Fruit fly (Drosophila melanogaster) whole organism, prepupa: Measurements from ENCODE around the gene Hr4.
A peak's percentile ranks its signal among the peaks of the same experiment; 100 is the strongest.

Experiments
- Blimp-1 ChIP-seq: fragments of 200-800 bp; sonication (Bioruptor generic); optimal IDR thresholded peaks from 3 replicates; lab custom pipeline; 2017; ENCODE audit warnings: missing biosample characterization, missing genetic modification characterization, mild to moderate bottlenecking, moderate library complexity, missing genetic modification reagents
- CG10631 ChIP-seq: fragments of 200-800 bp; sonication (Bioruptor generic); optimal IDR thresholded peaks from 2 replicates; lab custom pipeline; 2016; ENCODE audit warnings: missing biosample characterization, missing genetic modification characterization
- CG10669 ChIP-seq: fragments of 200-800 bp; sonication (Bioruptor generic); optimal IDR thresholded peaks from 3 replicates; lab custom pipeline; 2018; ENCODE audit warnings: missing biosample characterization, mild to moderate bottlenecking, missing genetic modification characterization, moderate library complexity
- CG11294 ChIP-seq: fragments of 200-800 bp; sonication (Bioruptor generic); IDR thresholded peaks from 2 replicates; pipeline ENCODE4 v1.3.6; 2022; ENCODE audit warnings: missing biosample characterization, missing genetic modification characterization
- CG11762 ChIP-seq: fragments of 200-800 bp; sonication (Bioruptor generic); optimal IDR thresholded peaks from 3 replicates; lab custom pipeline; 2016; ENCODE audit warnings: missing biosample characterization, missing genetic modification characterization; ENCODE audit not compliant: insufficient read depth
- CG11902 ChIP-seq: fragments of 200-800 bp; sonication (Bioruptor generic); optimal IDR thresholded peaks from 3 replicates; lab custom pipeline; 2016; ENCODE audit warnings: missing biosample characterization, missing genetic modification characterization
- CG1621 ChIP-seq: fragments of 200-800 bp; sonication (Bioruptor generic); optimal IDR thresholded peaks from 3 replicates; lab custom pipeline; 2018; ENCODE audit warnings: missing biosample characterization, mild to moderate bottlenecking, missing genetic modification characterization
- CG16779 ChIP-seq: fragments of 200-800 bp; sonication (Bioruptor generic); optimal IDR thresholded peaks from 3 replicates; lab custom pipeline; 2017; ENCODE audit warnings: missing biosample characterization, mild to moderate bottlenecking, missing genetic modification characterization
- CG3032 ChIP-seq: fragments of 200-800 bp; optimal IDR thresholded peaks from 2 replicates; lab custom pipeline; 2019; ENCODE audit warnings: missing biosample characterization, mild to moderate bottlenecking, missing genetic modification characterization, moderate library complexity
- CG31627 ChIP-seq: fragments of 200-800 bp; sonication (Bioruptor generic); optimal IDR thresholded peaks from 3 replicates; lab custom pipeline; 2016; ENCODE audit warnings: missing biosample characterization, missing genetic modification characterization
- CG32006 ChIP-seq: fragments of 200-800 bp; sonication (Bioruptor generic); optimal IDR thresholded peaks from 3 replicates; lab custom pipeline; 2017; ENCODE audit warnings: missing biosample characterization, mild to moderate bottlenecking, missing genetic modification characterization
- CG3919 ChIP-seq: fragments of 200-800 bp; sonication (Bioruptor generic); optimal IDR thresholded peaks from 3 replicates; lab custom pipeline; 2016; ENCODE audit warnings: missing biosample characterization, missing genetic modification characterization
- CG4318 ChIP-seq: fragments of 200-800 bp; sonication (Bioruptor generic); optimal IDR thresholded peaks from 3 replicates; lab custom pipeline; 2017; ENCODE audit warnings: missing biosample characterization, mild to moderate bottlenecking, missing genetic modification characterization
- CG6163 ChIP-seq: fragments of 200-800 bp; sonication (Bioruptor generic); IDR thresholded peaks from 3 replicates; pipeline ENCODE4 v1.3.6; 2022; ENCODE audit warnings: missing biosample characterization, missing genetic modification characterization
- CG6276 ChIP-seq: fragments of 200-800 bp; sonication (Bioruptor generic); optimal IDR thresholded peaks from 2 replicates; lab custom pipeline; 2017; ENCODE audit warnings: missing biosample characterization, mild to moderate bottlenecking, missing genetic modification characterization
- CG6808 ChIP-seq: fragments of 200-800 bp; sonication (Bioruptor generic); optimal IDR thresholded peaks from 3 replicates; lab custom pipeline; 2017; ENCODE audit warnings: missing biosample characterization, missing genetic modification characterization, mild to moderate bottlenecking, moderate library complexity, missing genetic modification reagents
- CG6854 ChIP-seq: fragments of 200-800 bp; sonication (Bioruptor generic); optimal IDR thresholded peaks from 2 replicates; lab custom pipeline; 2017; ENCODE audit warnings: missing biosample characterization, mild to moderate bottlenecking, missing genetic modification characterization
- CG7368 ChIP-seq: fragments of 200-800 bp; sonication (Bioruptor generic); optimal IDR thresholded peaks from 3 replicates; lab custom pipeline; 2016; ENCODE audit warnings: missing biosample characterization, missing genetic modification characterization
- Eip75B ChIP-seq: fragments of 200-800 bp; sonication (Bioruptor generic); optimal IDR thresholded peaks from 3 replicates; lab custom pipeline; 2016; ENCODE audit warnings: missing biosample characterization, missing genetic modification characterization
- Eip93F ChIP-seq: fragments of 200-800 bp; sonication (Bioruptor generic); optimal IDR thresholded peaks from 2 replicates; lab custom pipeline; 2016; ENCODE audit warnings: missing biosample characterization, mild to moderate bottlenecking, missing genetic modification characterization
- Ets21C ChIP-seq: fragments of 200-800 bp; sonication (Bioruptor generic); optimal IDR thresholded peaks from 3 replicates; lab custom pipeline; 2016; ENCODE audit warnings: missing biosample characterization, missing genetic modification characterization
- Gug ChIP-seq: fragments of 200-800 bp; sonication (Bioruptor generic); IDR thresholded peaks from 2 replicates; pipeline ENCODE4 v1.3.6; 2022; ENCODE audit warnings: missing biosample characterization, missing genetic modification characterization
- Hr38 ChIP-seq: sonication (Bioruptor generic); optimal IDR thresholded peaks from 2 replicates; lab custom pipeline; 2016; ENCODE audit warnings: missing biosample characterization, missing genetic modification characterization
- Hr39 ChIP-seq: fragments of 200-800 bp; sonication (Bioruptor generic); optimal IDR thresholded peaks from 2 replicates; lab custom pipeline; 2016; ENCODE audit warnings: missing biosample characterization, missing genetic modification characterization
- Hr4 ChIP-seq: fragments of 200-800 bp; sonication (Bioruptor generic); optimal IDR thresholded peaks from 3 replicates; lab custom pipeline; 2016; ENCODE audit warnings: missing biosample characterization, missing genetic modification characterization
- Lpt ChIP-seq: fragments of 200-800 bp; sonication (Bioruptor generic); optimal IDR thresholded peaks from 3 replicates; lab custom pipeline; 2016; ENCODE audit warnings: missing biosample characterization, missing genetic modification characterization
- OdsH ChIP-seq: fragments of 200-800 bp; sonication (Bioruptor generic); optimal IDR thresholded peaks from 3 replicates; lab custom pipeline; 2016; ENCODE audit warnings: missing biosample characterization, missing genetic modification characterization
- Smox ChIP-seq: fragments of 200-800 bp; sonication (Bioruptor generic); optimal IDR thresholded peaks from 3 replicates; lab custom pipeline; 2016; ENCODE audit warnings: missing biosample characterization, missing genetic modification characterization
- Sox15 ChIP-seq: fragments of 200-800 bp; sonication (Bioruptor generic); optimal IDR thresholded peaks from 3 replicates; lab custom pipeline; 2016; ENCODE audit warnings: missing biosample characterization, missing genetic modification characterization
- achi ChIP-seq: fragments of 200-800 bp; sonication (Bioruptor generic); optimal IDR thresholded peaks from 3 replicates; lab custom pipeline; 2016; ENCODE audit warnings: missing biosample characterization, missing genetic modification characterization
- acj6 ChIP-seq: fragments of 200-800 bp; sonication (Bioruptor generic); optimal IDR thresholded peaks from 3 replicates; lab custom pipeline; 2016; ENCODE audit warnings: missing biosample characterization, missing genetic modification characterization
- eg ChIP-seq: fragments of 200-800 bp; sonication (Bioruptor generic); IDR thresholded peaks from 3 replicates; pipeline ENCODE4 v1.3.6; 2022; ENCODE audit warnings: missing biosample characterization, missing genetic modification characterization
- esn ChIP-seq: fragments of 200-800 bp; sonication (Bioruptor generic); optimal IDR thresholded peaks from 2 replicates; lab custom pipeline; 2016; ENCODE audit warnings: missing biosample characterization, mild to moderate bottlenecking, missing genetic modification characterization, moderate library complexity
- fd59A ChIP-seq: fragments of 200-800 bp; sonication (Bioruptor generic); optimal IDR thresholded peaks from 2 replicates; lab custom pipeline; 2017; ENCODE audit warnings: missing biosample characterization, mild to moderate bottlenecking, missing genetic modification characterization, missing genetic modification reagents
- fd85E ChIP-seq: fragments of 200-800 bp; sonication (Bioruptor generic); optimal IDR thresholded peaks from 3 replicates; lab custom pipeline; 2016; ENCODE audit warnings: missing biosample characterization, missing genetic modification characterization
- fkh ChIP-seq: fragments of 200-800 bp; sonication (Bioruptor generic); optimal IDR thresholded peaks from 3 replicates; lab custom pipeline; 2017; ENCODE audit warnings: missing biosample characterization, mild to moderate bottlenecking, missing genetic modification characterization, moderate library complexity
- lz ChIP-seq: fragments of 200-800 bp; sonication (Bioruptor generic); optimal IDR thresholded peaks from 3 replicates; lab custom pipeline; 2016; ENCODE audit warnings: missing biosample characterization, missing genetic modification characterization
- net ChIP-seq: fragments of 200-800 bp; sonication (Bioruptor generic); optimal IDR thresholded peaks from 3 replicates; lab custom pipeline; 2016; ENCODE audit warnings: missing biosample characterization, missing genetic modification characterization
- spab ChIP-seq: fragments of 200-800 bp; sonication (Bioruptor generic); optimal IDR thresholded peaks from 2 replicates; lab custom pipeline; 2017; ENCODE audit warnings: missing biosample characterization, mild to moderate bottlenecking, missing genetic modification characterization, missing genetic modification reagents
- ss ChIP-seq, 2 experiments: fragments of 200-800 bp; sonication (Bioruptor generic); optimal IDR thresholded peaks; 2 replicates in 1 of 2; 3 replicates in 1 of 2; lab custom pipeline; 2017 to 2018; ENCODE audit warnings: mild to moderate bottlenecking in 2 of 2, missing biosample characterization in 2 of 2, missing genetic modification characterization in 2 of 2, moderate library complexity in 1 of 2
- topi ChIP-seq: fragments of 200-800 bp; sonication (Bioruptor generic); optimal IDR thresholded peaks from 3 replicates; lab custom pipeline; 2016; ENCODE audit warnings: missing biosample characterization, missing genetic modification characterization
- vri ChIP-seq: fragments of 200-800 bp; sonication (Bioruptor generic); optimal IDR thresholded peaks from 3 replicates; lab custom pipeline; 2016; ENCODE audit warnings: missing biosample characterization, mild to moderate bottlenecking, missing genetic modification characterization

Gene Hr4

DNA sequence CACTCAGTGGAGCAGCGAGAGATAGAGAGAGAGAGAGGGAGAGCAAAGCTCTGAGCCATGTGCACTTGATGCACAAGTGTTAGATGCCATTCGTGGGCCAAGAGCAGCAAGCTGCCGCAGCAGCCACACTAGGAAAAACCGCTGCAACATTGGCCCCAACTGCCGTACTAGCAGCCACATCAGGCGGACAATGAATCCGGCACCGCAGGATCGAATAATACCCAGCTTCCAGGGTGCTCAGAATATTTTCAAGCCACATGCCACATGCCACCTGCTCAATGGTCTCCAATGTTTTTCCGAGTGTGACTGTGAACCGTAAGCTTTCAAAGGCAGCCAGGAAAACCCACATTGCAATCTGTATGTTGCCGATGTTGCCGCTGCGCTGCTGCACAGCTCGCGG is 46.9 kb downstream of the Hr4 start (continued):
- TF ChIP-seq eg (GFP tag; lab: Robert Waterston, UW) = peak; percentile 96

- TF ChIP-seq fkh (GFP tag; lab: Kevin White, UChicago) (no peak), CG16779 (tag; lab: Kevin White, UChicago) (no peak), Hr4 (GFP tag; lab: Kevin White, UChicago) (no peak), CG3032 (tag; lab: Kevin White, UChicago) (no peak), Hr38 (no peak), CG6854 (GFP tag; lab: Kevin White, UChicago) (peak; percentile 7), vri (GFP tag; lab: Kevin White, UChicago) (no peak), Ets21C (GFP tag; lab: Kevin White, UChicago) (no peak), net (GFP tag; lab: Kevin White, UChicago) (no peak), CG7368 (GFP tag; lab: Kevin White, UChicago) (no peak), Eip93F (no peak), CG6808 (GFP tag; lab: Kevin White, UChicago) (no peak), topi (GFP tag; lab: Kevin White, UChicago) (no peak), Hr39 (GFP tag; lab: Kevin White, UChicago) (no peak), Blimp-1 (GFP tag; lab: Kevin White, UChicago) (peak; percentile 81), lz (no peak), CG4318 (GFP tag; lab: Kevin White, UChicago) (no peak), Sox15 (GFP tag; lab: Kevin White, UChicago) (no peak), CG11902 (GFP tag; lab: Kevin White, UChicago) (no peak), Smox (no peak), CG6163 (GFP tag; lab: Robert Waterston, UW) (0 out of 3 replicates have a peak, but pooled peaks have one; percentile 21), CG32006 (no peak), CG1621 (no peak)
Observed at dm6 chrX:1989981-1990380, 48.2 kb downstream of the Hr4 start.

DNA sequence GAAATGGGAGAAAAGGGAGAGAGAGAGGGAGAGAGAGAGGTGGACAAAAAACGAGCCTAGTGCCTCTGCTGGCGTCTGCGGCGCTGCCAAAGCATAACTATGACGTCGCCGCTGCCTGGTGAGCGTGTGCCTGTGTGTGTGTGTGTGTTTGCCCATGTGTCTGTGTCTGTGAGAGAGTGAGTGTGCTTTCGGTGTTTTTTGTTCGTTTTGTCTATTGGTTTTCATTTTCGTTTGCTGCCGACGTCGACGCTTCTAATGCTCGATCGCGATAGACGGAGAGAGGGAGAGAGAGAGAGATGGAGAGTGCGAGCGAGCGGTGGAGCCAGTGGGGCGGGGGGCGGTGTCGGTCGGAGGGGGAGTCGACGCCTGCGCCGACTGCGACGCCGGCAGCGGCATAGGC is 50.1 kb downstream of the Hr4 start:
- TF ChIP-seq Gug (no peak), Hr39 (GFP tag; lab: Kevin White, UChicago) (no peak), CG7368 (GFP tag; lab: Kevin White, UChicago) (no peak), Eip93F (no peak), achi (no peak), CG3919 (GFP tag; lab: Kevin White, UChicago) (no peak), Lpt (peak; percentile 9), CG10669 (GFP tag; lab: Kevin White, UChicago) (no peak), CG32006 (peak; percentile 17), Ets21C (GFP tag; lab: Kevin White, UChicago) (no peak), CG16779 (tag; lab: Kevin White, UChicago) (no peak), CG6808 (GFP tag; lab: Kevin White, UChicago) (no peak), spab (GFP tag; lab: Kevin White, UChicago) (no peak), CG4318 (GFP tag; lab: Kevin White, UChicago) (no peak), CG6276 (peak; percentile 42), CG1621 (no peak), CG6854 (GFP tag; lab: Kevin White, UChicago) (no peak), OdsH (no peak), CG31627 (GFP tag; lab: Kevin White, UChicago) (no peak), ss (GFP tag; optimal IDR thresholded peaks at IDR 0.05; lab: Kevin White, UChicago) (no peak), acj6 (GFP tag; lab: Kevin White, UChicago) (no peak), CG11294 (GFP tag; lab: Robert Waterston, UW) (no peak), fd85E (no peak), fkh (GFP tag; lab: Kevin White, UChicago) (peak; percentile 71)

- TF ChIP-seq Eip75B (GFP tag; lab: Kevin White, UChicago) (no peak), Hr39 (GFP tag; lab: Kevin White, UChicago) (no peak), CG11762 (no peak), Lpt (no peak), Hr38 (no peak), CG10669 (GFP tag; lab: Kevin White, UChicago) (no peak), CG10631 (GFP tag; lab: Kevin White, UChicago) (no peak), CG1621 (no peak), acj6 (GFP tag; lab: Kevin White, UChicago) (no peak), CG4318 (GFP tag; lab: Kevin White, UChicago) (no peak), topi (GFP tag; lab: Kevin White, UChicago) (no peak), Gug (no peak), CG11902 (GFP tag; lab: Kevin White, UChicago) (no peak), fd59A (GFP tag; lab: Kevin White, UChicago) (no peak), esn (GFP tag; lab: Kevin White, UChicago) (no peak), CG6276 (no peak)
Observed at dm6 chrX:1994184-1994583, 52.4 kb downstream of the Hr4 start.
